Fruit fly (Drosophila melanogaster) whole organism, embryonic: Measurements from ENCODE around the gene CG31639.
A peak's percentile ranks its signal among the peaks of the same experiment; 100 is the strongest.

Experiments
- Adf1 ChIP-seq: fragments of 200-800 bp; sonication (Bioruptor generic); IDR thresholded peaks from 2 replicates; pipeline ENCODE4 v1.3.6; 2022; ENCODE audit warnings: missing biosample characterization, missing genetic modification characterization
- CG10209 ChIP-seq: fragments of 200-800 bp; sonication (Bioruptor generic); optimal IDR thresholded peaks from 3 replicates; lab custom pipeline; 2017; ENCODE audit warnings: missing biosample characterization, mild to moderate bottlenecking, missing genetic modification characterization, missing genetic modification reagents
- CG10267 ChIP-seq: fragments of 200-800 bp; sonication (Bioruptor generic); optimal IDR thresholded peaks from 2 replicates; lab custom pipeline; 2018; ENCODE audit warnings: missing biosample characterization, mild to moderate bottlenecking, missing genetic modification characterization, moderate library complexity
- CG10431 ChIP-seq: fragments of 200-800 bp; sonication (Bioruptor generic); optimal IDR thresholded peaks from 3 replicates; lab custom pipeline; 2018; ENCODE audit warnings: missing biosample characterization, mild to moderate bottlenecking, missing genetic modification characterization
- CG10565 ChIP-seq: fragments of 200-800 bp; sonication (Bioruptor generic); optimal IDR thresholded peaks from 3 replicates; lab custom pipeline; 2016; ENCODE audit warnings: missing biosample characterization, mild to moderate bottlenecking, missing genetic modification characterization
- CG10654 ChIP-seq: fragments of 200-800 bp; sonication (Bioruptor generic); optimal IDR thresholded peaks from 2 replicates; lab custom pipeline; 2016; ENCODE audit warnings: missing biosample characterization, missing genetic modification characterization
- CG13287 ChIP-seq: fragments of 200-800 bp; sonication (Bioruptor generic); IDR thresholded peaks from 2 replicates; pipeline ENCODE4 v1.3.6; 2022; ENCODE audit warnings: missing biosample characterization, missing genetic modification characterization; ENCODE audit not compliant: partially characterized antibody
- CG14014 ChIP-seq: fragments of 200-800 bp; sonication (Bioruptor generic); IDR thresholded peaks from 2 replicates; pipeline ENCODE4 v1.3.6; 2022; ENCODE audit warnings: missing biosample characterization, missing genetic modification characterization
- CG1529 ChIP-seq: fragments of 200-800 bp; sonication (Bioruptor generic); optimal IDR thresholded peaks from 3 replicates; lab custom pipeline; 2018; ENCODE audit warnings: missing biosample characterization, missing genetic modification characterization
- CG17359 ChIP-seq: fragments of 200-800 bp; sonication (Bioruptor generic); optimal IDR thresholded peaks from 3 replicates; lab custom pipeline; 2018; ENCODE audit warnings: missing biosample characterization, mild to moderate bottlenecking, missing genetic modification characterization, moderate library complexity
- CG18262 ChIP-seq: fragments of 200-800 bp; optimal IDR thresholded peaks from 3 replicates; lab custom pipeline; 2019; ENCODE audit warnings: missing biosample characterization, mild to moderate bottlenecking, missing genetic modification characterization, moderate library complexity
- CG18476 ChIP-seq: fragments of 200-800 bp; sonication (Bioruptor generic); optimal IDR thresholded peaks from 2 replicates; lab custom pipeline; 2016; ENCODE audit warnings: missing biosample characterization, mild to moderate bottlenecking, missing genetic modification characterization
- CG30020 ChIP-seq: fragments of 200-800 bp; optimal IDR thresholded peaks from 2 replicates; lab custom pipeline; 2019; ENCODE audit warnings: missing biosample characterization, mild to moderate bottlenecking, missing genetic modification characterization, moderate library complexity
- CG31441 ChIP-seq: fragments of 200-800 bp; sonication (Bioruptor generic); IDR thresholded peaks from 2 replicates; pipeline ENCODE4 v1.3.6; 2022; ENCODE audit warnings: missing biosample characterization, missing genetic modification characterization
- CG32532 ChIP-seq: fragments of 200-800 bp; sonication (Bioruptor generic); IDR thresholded peaks from 2 replicates; pipeline ENCODE4 v1.3.6; 2022; ENCODE audit warnings: missing biosample characterization, missing genetic modification characterization
- CG32767 ChIP-seq: fragments of 200-800 bp; sonication (Bioruptor generic); IDR thresholded peaks from 2 replicates; pipeline ENCODE4 v1.3.6; 2022; ENCODE audit warnings: missing biosample characterization, missing genetic modification characterization
- CG32772 ChIP-seq: fragments of 200-800 bp; sonication (Bioruptor generic); IDR thresholded peaks from 2 replicates; pipeline ENCODE4 v1.3.6; 2022; ENCODE audit warnings: missing biosample characterization, missing genetic modification characterization
- CG4360 ChIP-seq: fragments of 200-800 bp; sonication (Bioruptor generic); IDR thresholded peaks from 2 replicates; pipeline ENCODE4 v1.3.6; 2022; ENCODE audit warnings: missing biosample characterization, missing genetic modification characterization
- CG6813 ChIP-seq: fragments of 200-800 bp; sonication (Bioruptor generic); optimal IDR thresholded peaks from 2 replicates; lab custom pipeline; 2017; ENCODE audit warnings: missing biosample characterization, missing genetic modification characterization, mild to moderate bottlenecking, moderate library complexity, missing genetic modification reagents
- CG7928 ChIP-seq: fragments of 200-800 bp; sonication (Bioruptor generic); optimal IDR thresholded peaks from 2 replicates; lab custom pipeline; 2017; ENCODE audit warnings: missing biosample characterization, mild to moderate bottlenecking, missing genetic modification characterization
- Doc2 ChIP-seq: fragments of 200-800 bp; sonication (Bioruptor generic); IDR thresholded peaks from 2 replicates; pipeline ENCODE4 v1.3.6; 2022; ENCODE audit warnings: missing biosample characterization, missing genetic modification characterization
- Doc3 ChIP-seq: fragments of 200-800 bp; sonication (Bioruptor generic); IDR thresholded peaks from 3 replicates; pipeline ENCODE4 v1.3.6; 2022; ENCODE audit warnings: missing biosample characterization, missing genetic modification characterization; ENCODE audit not compliant: partially characterized antibody
- E2f2 ChIP-seq: fragments of 200-800 bp; sonication (Bioruptor generic); IDR thresholded peaks from 2 replicates; pipeline ENCODE4 v1.3.6; 2022; ENCODE audit warnings: missing biosample characterization, missing genetic modification characterization
- H15 ChIP-seq: fragments of 200-800 bp; sonication (Bioruptor generic); IDR thresholded peaks from 3 replicates; pipeline ENCODE4 v1.3.6; 2022; ENCODE audit warnings: missing biosample characterization, missing genetic modification characterization
- Hr51 ChIP-seq, 2 experiments: fragments of 200-800 bp; sonication (Bioruptor generic); optimal IDR thresholded peaks; 2 replicates in 1 of 2; 3 replicates in 1 of 2; lab custom pipeline; 2016 to 2018; ENCODE audit warnings: missing biosample characterization in 2 of 2, missing genetic modification characterization in 2 of 2, mild to moderate bottlenecking in 1 of 2, moderate library complexity in 1 of 2
- Hr78 ChIP-seq, 2 experiments: fragments of 200-800 bp in 1 of 2; fragments of >200 bp in 1 of 2; sonication (Bioruptor generic) in 1 of 2; optimal IDR thresholded peaks; 2 replicates each; lab custom pipeline; 2017 to 2019; ENCODE audit warnings: missing biosample characterization in 2 of 2, missing genetic modification characterization in 2 of 2, mild to moderate bottlenecking in 1 of 2, moderate library complexity in 1 of 2
- Ravus ChIP-seq: fragments of 200-800 bp; sonication (Bioruptor generic); IDR thresholded peaks from 2 replicates; pipeline ENCODE4 v1.3.6; 2022; ENCODE audit warnings: missing biosample characterization, missing genetic modification characterization
- Trl ChIP-seq, 3 experiments: fragments of >200 bp in 2 of 3; fragments of 200-800 bp in 1 of 3; sonication (Bioruptor generic) in 1 of 3; optimal IDR thresholded peaks; 2 replicates in 1 of 3; 3 replicates in 2 of 3; lab custom pipeline; 2016 to 2017; ENCODE audit warnings: missing biosample characterization in 1 of 3, missing genetic modification characterization in 1 of 3
- amos ChIP-seq: fragments of 200-800 bp; sonication (Bioruptor generic); IDR thresholded peaks from 2 replicates; pipeline ENCODE4 v1.3.6; 2022; ENCODE audit warnings: missing biosample characterization, missing genetic modification characterization; ENCODE audit not compliant: partially characterized antibody
- ato ChIP-seq: fragments of 200-800 bp; sonication (Bioruptor generic); IDR thresholded peaks from 2 replicates; pipeline ENCODE4 v1.3.6; 2022; ENCODE audit warnings: missing biosample characterization, missing genetic modification characterization; ENCODE audit not compliant: partially characterized antibody
- crp ChIP-seq, 2 experiments: fragments of 200-800 bp; sonication (Bioruptor generic); optimal IDR thresholded peaks; 2 replicates in 1 of 2; 3 replicates in 1 of 2; lab custom pipeline; 2017; ENCODE audit warnings: missing biosample characterization in 2 of 2, missing genetic modification characterization in 2 of 2, mild to moderate bottlenecking in 1 of 2, moderate library complexity in 1 of 2
- dimm ChIP-seq: fragments of 200-800 bp; sonication (Bioruptor generic); IDR thresholded peaks from 2 replicates; pipeline ENCODE4 v1.3.6; 2022; ENCODE audit warnings: missing biosample characterization, missing genetic modification characterization
- fd96Cb ChIP-seq: fragments of 200-800 bp; sonication (Bioruptor generic); optimal IDR thresholded peaks from 2 replicates; lab custom pipeline; 2018; ENCODE audit warnings: missing biosample characterization, mild to moderate bottlenecking, missing genetic modification characterization, moderate library complexity
- gce ChIP-seq: fragments of 200-800 bp; sonication (Bioruptor generic); IDR thresholded peaks from 3 replicates; pipeline ENCODE4 v1.3.6; 2022; ENCODE audit warnings: missing biosample characterization, missing genetic modification characterization
- jing ChIP-seq: fragments of 200-800 bp; sonication (Bioruptor generic); optimal IDR thresholded peaks from 2 replicates; lab custom pipeline; 2018; ENCODE audit warnings: missing biosample characterization, mild to moderate bottlenecking, missing genetic modification characterization
- lola ChIP-seq, 3 experiments: fragments of >200 bp in 2 of 3; fragments of 200-800 bp in 1 of 3; sonication (Bioruptor generic) in 1 of 3; optimal IDR thresholded peaks; 2 replicates each; lab custom pipeline; 2017 to 2019; ENCODE audit warnings: missing biosample characterization in 3 of 3, missing genetic modification characterization in 3 of 3, mild to moderate bottlenecking in 1 of 3, moderate library complexity in 1 of 3
- mld ChIP-seq: fragments of 200-800 bp; sonication (Bioruptor generic); IDR thresholded peaks from 3 replicates; pipeline ENCODE4 v1.3.6; 2022; ENCODE audit warnings: missing biosample characterization, missing genetic modification characterization; ENCODE audit not compliant: partially characterized antibody
- oc ChIP-seq: fragments of 200-800 bp; sonication (Bioruptor generic); optimal IDR thresholded peaks from 2 replicates; lab custom pipeline; 2018; ENCODE audit warnings: missing biosample characterization, mild to moderate bottlenecking, missing genetic modification characterization, moderate library complexity
- peb ChIP-seq: fragments of 200-800 bp; sonication (Bioruptor generic); IDR thresholded peaks from 2 replicates; pipeline ENCODE4 v1.3.6; 2022; ENCODE audit warnings: missing biosample characterization, missing genetic modification characterization
- pfk ChIP-seq: fragments of 200-800 bp; sonication (Bioruptor generic); optimal IDR thresholded peaks from 2 replicates; lab custom pipeline; 2018; ENCODE audit warnings: missing biosample characterization, mild to moderate bottlenecking, missing genetic modification characterization, moderate library complexity
- pros ChIP-seq: fragments of 200-800 bp; sonication (Bioruptor generic); optimal IDR thresholded peaks from 3 replicates; lab custom pipeline; 2019; ENCODE audit warnings: missing biosample characterization, mild to moderate bottlenecking, missing genetic modification characterization, moderate library complexity
- ranshi ChIP-seq: fragments of 200-800 bp; sonication (Bioruptor generic); IDR thresholded peaks from 2 replicates; pipeline ENCODE4 v1.3.6; 2022; ENCODE audit warnings: missing biosample characterization, missing genetic modification characterization
- sim ChIP-seq: fragments of 200-800 bp; sonication (Bioruptor generic); IDR thresholded peaks from 2 replicates; pipeline ENCODE4 v1.3.6; 2022; ENCODE audit warnings: missing biosample characterization, missing genetic modification characterization
- sna ChIP-seq: fragments of 200-800 bp; sonication (Bioruptor generic); IDR thresholded peaks from 2 replicates; pipeline ENCODE4 v1.3.6; 2022; ENCODE audit warnings: missing biosample characterization, missing genetic modification characterization; ENCODE audit not compliant: partially characterized antibody
- trem ChIP-seq: fragments of 200-800 bp; optimal IDR thresholded peaks from 3 replicates; lab custom pipeline; 2019; ENCODE audit warnings: missing biosample characterization, mild to moderate bottlenecking, missing genetic modification characterization, moderate library complexity
- trh ChIP-seq: fragments of 200-800 bp; sonication (Bioruptor generic); optimal IDR thresholded peaks from 2 replicates; lab custom pipeline; 2016; ENCODE audit warnings: missing biosample characterization, missing genetic modification characterization
- zfh2 ChIP-seq: fragments of 200-800 bp; sonication (Bioruptor generic); optimal IDR thresholded peaks from 2 replicates; lab custom pipeline; 2016; ENCODE audit warnings: missing biosample characterization, missing genetic modification characterization

The CG31639 gene

dm6 chr2L:6178740-6179633 lies 24.0 kb upstream of the CG31639 start, which contains the start of gene smal (continued):
- TF ChIP-seq ato (GFP tag; lab: Robert Waterston, UW) = no peak
- TF ChIP-seq Doc2 = no peak
- TF ChIP-seq sim (GFP tag; lab: Robert Waterston, UW) = peak; percentile 66
- TF ChIP-seq amos (GFP tag; lab: Robert Waterston, UW) = peak; percentile 47
- TF ChIP-seq lola (GFP tag; optimal IDR thresholded peaks at IDR 0.05; lab: Kevin White, UChicago) = no peak
- no peak for TF ChIP-seq zfh2 (GFP tag; lab: Kevin White, UChicago)
- TF ChIP-seq jing (GFP tag; lab: Kevin White, UChicago) = peak; percentile 23
- TF ChIP-seq dimm = no peak
- no peak for TF ChIP-seq CG7928
- 0 out of 2 replicates have a peak, but pooled peaks have one; percentile 13 for TF ChIP-seq sna
- TF ChIP-seq CG30020 = no peak
- TF ChIP-seq H15 = no peak
- no peak for TF ChIP-seq E2f2 (GFP tag; lab: Robert Waterston, UW)
- TF ChIP-seq ranshi (GFP tag; lab: Robert Waterston, UW) = no peak
- TF ChIP-seq CG10267 = peak; percentile 11
- no peak for TF ChIP-seq CG18476 (GFP tag; lab: Kevin White, UChicago)
- TF ChIP-seq CG14014 = no peak
- peak; percentile 18 for TF ChIP-seq oc (tag; lab: Kevin White, UChicago)
- TF ChIP-seq CG10431 (GFP tag; lab: Kevin White, UChicago) = peak; percentile 54
- no peak for TF ChIP-seq crp (GFP tag; optimal IDR thresholded peaks at IDR 0.05; lab: Kevin White, UChicago)
- no peak for TF ChIP-seq CG10209 (GFP tag; lab: Kevin White, UChicago)
- peak; percentile 45 for TF ChIP-seq CG6813
- TF ChIP-seq CG4360 (GFP tag; lab: Robert Waterston, UW) = no peak
- no peak for TF ChIP-seq trh (GFP tag; lab: Kevin White, UChicago)
- TF ChIP-seq CG10565 (GFP tag; lab: Kevin White, UChicago) = no peak
- no peak for TF ChIP-seq CG13287 (GFP tag; lab: Robert Waterston, UW)
- TF ChIP-seq pfk = no peak
- no peak for TF ChIP-seq CG1529 (GFP tag; lab: Kevin White, UChicago)
- TF ChIP-seq Doc3 (GFP tag; lab: Robert Waterston, UW) = no peak
- TF ChIP-seq CG17359 (tag; lab: Kevin White, UChicago) = peak; percentile 22
- TF ChIP-seq mld (GFP tag; lab: Robert Waterston, UW) = peak; percentile 70
- 0 out of 2 replicates have a peak, but pooled peaks have one; percentile 12 for TF ChIP-seq Adf1 (GFP tag; lab: Robert Waterston, UW)
- no peak for TF ChIP-seq CG10654 (GFP tag; lab: Kevin White, UChicago)
- no peak for TF ChIP-seq CG32767
- no peak for TF ChIP-seq Ravus
- TF ChIP-seq CG18262 (tag; lab: Kevin White, UChicago) = no peak
- no peak; the same call in 1 of the 2 replicates for TF ChIP-seq CG32532 (GFP tag; lab: Robert Waterston, UW)
- no peak; the same call in 1 of the 2 replicates for TF ChIP-seq CG31441
- no peak for TF ChIP-seq Hr78 (GFP tag; optimal IDR thresholded peaks at IDR 0.05; lab: Kevin White, UChicago)
- TF ChIP-seq fd96Cb (tag; lab: Kevin White, UChicago) = no peak
- TF ChIP-seq trem = no peak
- TF ChIP-seq Trl (optimal IDR thresholded peaks at IDR 0.05; lab: Kevin White, UChicago) = peak; percentile 70 to 88
- peak; percentile 36 for TF ChIP-seq Trl (GFP tag; optimal IDR thresholded peaks at IDR 0.05; lab: Kevin White, UChicago)
- TF ChIP-seq pros (GFP tag; lab: Kevin White, UChicago) = peak; percentile 60
- TF ChIP-seq Hr51 (GFP tag; optimal IDR thresholded peaks at IDR 0.05; lab: Kevin White, UChicago) = peak in 1 of 2 experiments; percentile 34
- no peak for TF ChIP-seq peb (GFP tag; lab: Robert Waterston, UW)
- TF ChIP-seq CG32772 (GFP tag; lab: Robert Waterston, UW) = no peak
- TF ChIP-seq gce = no peak; the same call in 2 of the 3 replicates
